Fruit fly (Drosophila melanogaster) whole organism, prepupa: ENCODE measurements around the gene Calx.
A peak's percentile ranks its signal among the peaks of the same experiment; 100 is the strongest.

Source experiments
- Blimp-1 ChIP-seq: fragments of 200-800 bp; sonication (Bioruptor generic); optimal IDR thresholded peaks from 3 replicates; lab custom pipeline; 2017; ENCODE audit warnings: missing biosample characterization, missing genetic modification characterization, mild to moderate bottlenecking, moderate library complexity, missing genetic modification reagents
- CG10669 ChIP-seq: fragments of 200-800 bp; sonication (Bioruptor generic); optimal IDR thresholded peaks from 3 replicates; lab custom pipeline; 2018; ENCODE audit warnings: missing biosample characterization, mild to moderate bottlenecking, missing genetic modification characterization, moderate library complexity
- CG11294 ChIP-seq: fragments of 200-800 bp; sonication (Bioruptor generic); IDR thresholded peaks from 2 replicates; pipeline ENCODE4 v1.3.6; 2022; ENCODE audit warnings: missing biosample characterization, missing genetic modification characterization
- CG11762 ChIP-seq: fragments of 200-800 bp; sonication (Bioruptor generic); optimal IDR thresholded peaks from 3 replicates; lab custom pipeline; 2016; ENCODE audit warnings: missing biosample characterization, missing genetic modification characterization; ENCODE audit not compliant: insufficient read depth
- CG11902 ChIP-seq: fragments of 200-800 bp; sonication (Bioruptor generic); optimal IDR thresholded peaks from 3 replicates; lab custom pipeline; 2016; ENCODE audit warnings: missing biosample characterization, missing genetic modification characterization
- CG1621 ChIP-seq: fragments of 200-800 bp; sonication (Bioruptor generic); optimal IDR thresholded peaks from 3 replicates; lab custom pipeline; 2018; ENCODE audit warnings: missing biosample characterization, mild to moderate bottlenecking, missing genetic modification characterization
- CG3032 ChIP-seq: fragments of 200-800 bp; optimal IDR thresholded peaks from 2 replicates; lab custom pipeline; 2019; ENCODE audit warnings: missing biosample characterization, mild to moderate bottlenecking, missing genetic modification characterization, moderate library complexity
- CG31627 ChIP-seq: fragments of 200-800 bp; sonication (Bioruptor generic); optimal IDR thresholded peaks from 3 replicates; lab custom pipeline; 2016; ENCODE audit warnings: missing biosample characterization, missing genetic modification characterization
- CG32006 ChIP-seq: fragments of 200-800 bp; sonication (Bioruptor generic); optimal IDR thresholded peaks from 3 replicates; lab custom pipeline; 2017; ENCODE audit warnings: missing biosample characterization, mild to moderate bottlenecking, missing genetic modification characterization
- CG34406 ChIP-seq: fragments of 200-800 bp; sonication (Bioruptor generic); optimal IDR thresholded peaks from 3 replicates; lab custom pipeline; 2016; ENCODE audit warnings: missing biosample characterization, missing genetic modification characterization
- CG3919 ChIP-seq: fragments of 200-800 bp; sonication (Bioruptor generic); optimal IDR thresholded peaks from 3 replicates; lab custom pipeline; 2016; ENCODE audit warnings: missing biosample characterization, missing genetic modification characterization
- CG6792 ChIP-seq: fragments of 200-800 bp; sonication (Bioruptor generic); optimal IDR thresholded peaks from 3 replicates; lab custom pipeline; 2016; ENCODE audit warnings: missing biosample characterization, missing genetic modification characterization
- CG7368 ChIP-seq: fragments of 200-800 bp; sonication (Bioruptor generic); optimal IDR thresholded peaks from 3 replicates; lab custom pipeline; 2016; ENCODE audit warnings: missing biosample characterization, missing genetic modification characterization
- Eip75B ChIP-seq: fragments of 200-800 bp; sonication (Bioruptor generic); optimal IDR thresholded peaks from 3 replicates; lab custom pipeline; 2016; ENCODE audit warnings: missing biosample characterization, missing genetic modification characterization
- Eip78C ChIP-seq: fragments of 200-800 bp; sonication (Bioruptor generic); peaks from one replicate; lab custom pipeline; 2016; ENCODE audit warnings: missing biosample characterization, missing genetic modification characterization
- Eip93F ChIP-seq: fragments of 200-800 bp; sonication (Bioruptor generic); optimal IDR thresholded peaks from 2 replicates; lab custom pipeline; 2016; ENCODE audit warnings: missing biosample characterization, mild to moderate bottlenecking, missing genetic modification characterization
- Ets96B ChIP-seq: fragments of 200-800 bp; optimal IDR thresholded peaks from 2 replicates; lab custom pipeline; 2019; ENCODE audit warnings: missing biosample characterization, mild to moderate bottlenecking, missing genetic modification characterization, moderate library complexity
- Gug ChIP-seq: fragments of 200-800 bp; sonication (Bioruptor generic); IDR thresholded peaks from 2 replicates; pipeline ENCODE4 v1.3.6; 2022; ENCODE audit warnings: missing biosample characterization, missing genetic modification characterization
- Hr38 ChIP-seq: sonication (Bioruptor generic); optimal IDR thresholded peaks from 2 replicates; lab custom pipeline; 2016; ENCODE audit warnings: missing biosample characterization, missing genetic modification characterization
- Hr39 ChIP-seq: fragments of 200-800 bp; sonication (Bioruptor generic); optimal IDR thresholded peaks from 2 replicates; lab custom pipeline; 2016; ENCODE audit warnings: missing biosample characterization, missing genetic modification characterization
- Hr4 ChIP-seq: fragments of 200-800 bp; sonication (Bioruptor generic); optimal IDR thresholded peaks from 3 replicates; lab custom pipeline; 2016; ENCODE audit warnings: missing biosample characterization, missing genetic modification characterization
- Lpt ChIP-seq: fragments of 200-800 bp; sonication (Bioruptor generic); optimal IDR thresholded peaks from 3 replicates; lab custom pipeline; 2016; ENCODE audit warnings: missing biosample characterization, missing genetic modification characterization
- OdsH ChIP-seq: fragments of 200-800 bp; sonication (Bioruptor generic); optimal IDR thresholded peaks from 3 replicates; lab custom pipeline; 2016; ENCODE audit warnings: missing biosample characterization, missing genetic modification characterization
- Smox ChIP-seq: fragments of 200-800 bp; sonication (Bioruptor generic); optimal IDR thresholded peaks from 3 replicates; lab custom pipeline; 2016; ENCODE audit warnings: missing biosample characterization, missing genetic modification characterization
- Sox102F ChIP-seq: fragments of 200-800 bp; sonication (Bioruptor generic); optimal IDR thresholded peaks from 2 replicates; lab custom pipeline; 2016; ENCODE audit warnings: missing biosample characterization, mild to moderate bottlenecking, missing genetic modification characterization
- Sox14 ChIP-seq: fragments of 200-800 bp; sonication (Bioruptor generic); optimal IDR thresholded peaks from 3 replicates; lab custom pipeline; 2016; ENCODE audit warnings: missing biosample characterization, missing genetic modification characterization
- Sox15 ChIP-seq: fragments of 200-800 bp; sonication (Bioruptor generic); optimal IDR thresholded peaks from 3 replicates; lab custom pipeline; 2016; ENCODE audit warnings: missing biosample characterization, missing genetic modification characterization
- achi ChIP-seq: fragments of 200-800 bp; sonication (Bioruptor generic); optimal IDR thresholded peaks from 3 replicates; lab custom pipeline; 2016; ENCODE audit warnings: missing biosample characterization, missing genetic modification characterization
- acj6 ChIP-seq: fragments of 200-800 bp; sonication (Bioruptor generic); optimal IDR thresholded peaks from 3 replicates; lab custom pipeline; 2016; ENCODE audit warnings: missing biosample characterization, missing genetic modification characterization
- cyc ChIP-seq: fragments of 200-800 bp; sonication (Bioruptor generic); optimal IDR thresholded peaks from 3 replicates; lab custom pipeline; 2016; ENCODE audit warnings: missing biosample characterization, missing genetic modification characterization
- dac ChIP-seq: fragments of 200-800 bp; sonication (Bioruptor generic); optimal IDR thresholded peaks from 2 replicates; lab custom pipeline; 2017; ENCODE audit warnings: missing biosample characterization, mild to moderate bottlenecking, missing genetic modification characterization
- esn ChIP-seq: fragments of 200-800 bp; sonication (Bioruptor generic); optimal IDR thresholded peaks from 2 replicates; lab custom pipeline; 2016; ENCODE audit warnings: missing biosample characterization, mild to moderate bottlenecking, missing genetic modification characterization, moderate library complexity
- fd85E ChIP-seq: fragments of 200-800 bp; sonication (Bioruptor generic); optimal IDR thresholded peaks from 3 replicates; lab custom pipeline; 2016; ENCODE audit warnings: missing biosample characterization, missing genetic modification characterization
- fkh ChIP-seq: fragments of 200-800 bp; sonication (Bioruptor generic); optimal IDR thresholded peaks from 3 replicates; lab custom pipeline; 2017; ENCODE audit warnings: missing biosample characterization, mild to moderate bottlenecking, missing genetic modification characterization, moderate library complexity
- pdm3 ChIP-seq: fragments of 200-800 bp; sonication (Bioruptor generic); optimal IDR thresholded peaks from 3 replicates; lab custom pipeline; 2016; ENCODE audit warnings: missing biosample characterization, missing genetic modification characterization
- salr ChIP-seq, 2 experiments: fragments of 200-800 bp; sonication (Bioruptor generic); optimal IDR thresholded peaks; 3 replicates each; lab custom pipeline; 2016 to 2018; ENCODE audit warnings: missing biosample characterization in 2 of 2, missing genetic modification characterization in 2 of 2, mild to moderate bottlenecking in 1 of 2
- spab ChIP-seq: fragments of 200-800 bp; sonication (Bioruptor generic); optimal IDR thresholded peaks from 2 replicates; lab custom pipeline; 2017; ENCODE audit warnings: missing biosample characterization, mild to moderate bottlenecking, missing genetic modification characterization, missing genetic modification reagents
- ss ChIP-seq, 2 experiments: fragments of 200-800 bp; sonication (Bioruptor generic); optimal IDR thresholded peaks; 2 replicates in 1 of 2; 3 replicates in 1 of 2; lab custom pipeline; 2017 to 2018; ENCODE audit warnings: mild to moderate bottlenecking in 2 of 2, missing biosample characterization in 2 of 2, missing genetic modification characterization in 2 of 2, moderate library complexity in 1 of 2
- svp ChIP-seq: fragments of 200-800 bp; sonication (Bioruptor generic); peaks from one replicate; lab custom pipeline; 2016; ENCODE audit warnings: missing biosample characterization, missing genetic modification characterization
- vri ChIP-seq: fragments of 200-800 bp; sonication (Bioruptor generic); optimal IDR thresholded peaks from 3 replicates; lab custom pipeline; 2016; ENCODE audit warnings: missing biosample characterization, mild to moderate bottlenecking, missing genetic modification characterization

Calx gene

DNA sequence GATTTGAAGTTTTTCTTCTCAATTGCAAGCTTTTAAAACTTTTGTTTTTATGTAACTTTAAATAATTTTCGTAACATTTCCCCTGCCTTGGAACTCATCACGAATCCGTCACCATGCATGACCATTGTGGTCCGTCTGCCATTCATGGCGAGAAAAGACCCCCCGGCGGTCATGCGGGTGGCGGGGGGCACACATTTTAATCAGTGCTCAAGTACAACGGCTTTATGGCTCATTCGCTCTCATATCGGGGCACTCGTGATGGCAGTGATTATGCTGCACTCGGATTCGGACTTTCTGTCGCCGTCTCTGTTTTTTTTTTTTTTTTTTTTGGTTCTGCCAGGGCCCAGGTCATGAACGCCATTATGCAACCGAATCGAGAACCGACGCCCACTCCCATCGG lies 23.5 kb upstream of the Calx start:
- TF ChIP-seq cyc (GFP tag; lab: Kevin White, UChicago): no peak
- no peak for TF ChIP-seq Eip93F (GFP tag; lab: Kevin White, UChicago)
- no peak for TF ChIP-seq Gug (GFP tag; lab: Robert Waterston, UW)
- TF ChIP-seq Smox (GFP tag; lab: Kevin White, UChicago): no peak
- no peak for TF ChIP-seq Hr4
- peak; percentile 94 for TF ChIP-seq svp (GFP tag; lab: Kevin White, UChicago)
- no peak for TF ChIP-seq acj6 (GFP tag; lab: Kevin White, UChicago)
- no peak for TF ChIP-seq vri (GFP tag; lab: Kevin White, UChicago)
- no peak for TF ChIP-seq spab (GFP tag; lab: Kevin White, UChicago)
- no peak for TF ChIP-seq Blimp-1 (GFP tag; lab: Kevin White, UChicago)
- TF ChIP-seq OdsH: no peak
- TF ChIP-seq Eip78C (GFP tag; lab: Kevin White, UChicago): peak; percentile 22
- TF ChIP-seq Hr39 (GFP tag; lab: Kevin White, UChicago): no peak
- no peak for TF ChIP-seq dac (GFP tag; lab: Kevin White, UChicago)

DNA sequence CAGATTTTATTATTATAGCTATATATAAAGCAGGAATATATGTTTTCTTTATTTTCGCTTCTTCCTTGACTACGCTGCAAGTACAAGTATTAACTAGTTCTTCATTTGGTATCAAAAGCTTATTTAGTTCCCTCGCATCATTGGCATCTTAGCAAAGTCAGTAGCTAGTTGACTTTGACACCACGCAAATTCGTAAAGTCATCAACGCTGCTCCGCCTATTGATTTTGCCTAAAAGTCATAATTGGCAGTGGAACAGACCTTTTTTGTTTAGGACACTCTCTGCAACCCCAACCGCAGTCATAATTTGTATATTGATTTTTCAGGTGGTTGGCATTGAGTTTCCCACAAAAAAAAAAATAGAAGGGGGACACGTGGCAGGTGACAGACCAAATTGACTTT lies 22.9 kb upstream of the Calx start:
- TF ChIP-seq fkh (GFP tag; lab: Kevin White, UChicago) (peak; percentile 49), achi (GFP tag; lab: Kevin White, UChicago) (no peak)

DNA sequence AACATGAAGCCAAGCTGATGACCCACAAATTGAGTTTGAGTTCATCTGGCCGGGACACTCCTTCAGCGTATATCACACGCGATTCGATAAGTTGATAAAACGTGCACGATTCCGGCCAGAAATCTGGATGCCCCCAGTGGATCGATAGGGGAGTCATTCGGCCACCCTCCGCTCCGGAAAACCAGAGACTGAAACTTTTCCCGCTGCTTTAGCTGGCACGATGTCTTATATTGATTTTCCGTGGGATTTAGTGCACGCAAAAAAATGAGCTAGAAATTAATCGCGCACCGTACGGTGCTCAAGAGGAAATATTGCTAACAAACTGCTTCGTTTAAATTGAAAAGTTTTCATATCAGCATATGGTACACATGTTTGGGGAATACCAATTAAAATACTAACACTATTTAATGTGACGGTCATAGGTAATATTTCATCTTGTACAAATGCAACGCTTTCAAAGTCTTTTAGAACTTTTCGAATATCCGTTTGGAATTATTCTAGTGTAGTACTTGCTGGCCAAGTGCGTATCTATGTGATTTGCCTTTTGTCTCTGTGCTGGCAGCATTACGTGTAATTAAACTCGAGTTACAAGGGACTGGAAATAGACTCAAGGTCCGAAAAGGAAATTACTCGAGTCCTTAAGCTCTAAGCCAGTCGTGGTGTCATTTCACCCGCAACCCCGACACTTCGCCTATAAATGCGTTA lies 21.9 kb upstream of the Calx start:
- no peak for TF ChIP-seq spab (GFP tag; lab: Kevin White, UChicago)
- peak; percentile 5 for TF ChIP-seq Eip78C (GFP tag; lab: Kevin White, UChicago)
- TF ChIP-seq CG6792: no peak
- no peak for TF ChIP-seq fkh (GFP tag; lab: Kevin White, UChicago)
- TF ChIP-seq CG31627 (GFP tag; lab: Kevin White, UChicago): no peak

DNA sequence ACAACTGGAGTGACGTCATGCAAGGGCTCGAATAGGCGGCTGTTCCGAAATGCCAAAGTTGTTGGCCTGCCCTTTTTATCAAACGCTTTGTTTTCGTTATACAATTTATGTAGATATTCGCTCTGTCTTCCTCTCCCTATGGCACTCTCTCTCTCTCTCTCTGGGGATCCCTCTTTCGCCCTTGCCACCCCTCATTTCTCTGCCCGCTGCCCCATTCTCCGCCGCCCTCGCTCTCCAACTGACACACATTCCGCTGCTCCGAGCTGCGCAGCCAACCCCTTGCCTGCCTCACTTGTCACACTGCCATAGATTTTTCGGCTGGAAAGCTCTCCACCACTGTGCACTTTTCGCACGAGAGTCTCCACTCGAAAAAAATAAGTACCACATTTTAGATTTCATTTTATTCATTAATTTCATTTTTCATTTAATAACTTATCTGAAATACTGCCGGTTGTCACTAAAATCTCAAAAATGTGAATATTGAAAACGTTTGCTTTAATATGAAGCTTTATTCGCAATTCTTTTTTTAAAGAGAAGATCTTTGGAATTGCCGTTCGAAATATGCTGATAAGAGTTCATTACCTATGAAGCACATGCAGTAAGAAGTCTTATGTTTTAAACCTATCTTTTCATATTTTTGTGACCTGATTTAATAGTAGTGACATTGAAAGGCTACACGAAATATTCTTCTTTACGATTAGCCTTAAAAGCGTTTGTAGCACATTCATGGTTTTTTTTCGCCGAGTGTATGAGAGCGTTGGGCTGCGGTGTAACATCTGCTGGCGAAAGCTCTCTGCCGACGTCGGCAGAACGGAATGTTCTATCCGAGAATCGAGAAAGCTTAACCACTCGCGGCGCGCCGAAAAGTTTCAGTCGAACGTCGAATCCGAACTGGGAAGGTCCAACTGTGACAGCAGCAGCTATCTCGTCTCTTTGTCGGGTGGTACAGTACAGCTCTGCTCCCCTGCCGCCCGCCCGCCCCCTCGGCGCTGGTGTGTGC lies 20.8 kb upstream of the Calx start:
- TF ChIP-seq CG32006: peak; percentile 89
- peak; percentile 80 for TF ChIP-seq CG34406 (GFP tag; lab: Kevin White, UChicago)
- TF ChIP-seq Ets96B (tag; lab: Kevin White, UChicago): peak; percentile 66
- peak; percentile 31; the same call in 1 of the 2 replicates for TF ChIP-seq CG11294 (GFP tag; lab: Robert Waterston, UW)
- peak; percentile 73 for TF ChIP-seq CG3919 (GFP tag; lab: Kevin White, UChicago)
- peak; percentile 44 for TF ChIP-seq CG7368
- peak; percentile 88 for TF ChIP-seq Sox15
- TF ChIP-seq Lpt (GFP tag; lab: Kevin White, UChicago): peak; percentile 34
- peak; percentile 1 to 90 for TF ChIP-seq salr (GFP tag; optimal IDR thresholded peaks at IDR 0.05; lab: Kevin White, UChicago)
- TF ChIP-seq CG11902: peak; percentile 72
- peak; percentile 41 for TF ChIP-seq fkh (GFP tag; lab: Kevin White, UChicago)
- peak; percentile 72 for TF ChIP-seq achi (GFP tag; lab: Kevin White, UChicago)
- TF ChIP-seq OdsH: peak; percentile 82
- no peak for TF ChIP-seq Hr38 (GFP tag; lab: Kevin White, UChicago)
- TF ChIP-seq svp (GFP tag; lab: Kevin White, UChicago): peak; percentile 92
- peak; percentile 87 for TF ChIP-seq CG31627 (GFP tag; lab: Kevin White, UChicago)
- peak; percentile 44 for TF ChIP-seq dac (GFP tag; lab: Kevin White, UChicago)
- TF ChIP-seq Blimp-1 (GFP tag; lab: Kevin White, UChicago): peak; percentile 73
- TF ChIP-seq Eip78C (GFP tag; lab: Kevin White, UChicago): peak; percentile 90
- peak; percentile 80 for TF ChIP-seq CG6792
- TF ChIP-seq Sox102F (GFP tag; lab: Kevin White, UChicago): peak; percentile 79
- TF ChIP-seq Sox14 (GFP tag; lab: Kevin White, UChicago): peak; percentile 73
- TF ChIP-seq CG11762: peak; percentile 80
- TF ChIP-seq esn: peak; percentile 94
- no peak for TF ChIP-seq CG1621 (tag; lab: Kevin White, UChicago)
- TF ChIP-seq CG3032: peak; percentile 66
- TF ChIP-seq acj6 (GFP tag; lab: Kevin White, UChicago): peak; percentile 77
- TF ChIP-seq CG10669 (GFP tag; lab: Kevin White, UChicago): peak; percentile 78
- TF ChIP-seq Eip75B: peak; percentile 87
- peak; percentile 18 for TF ChIP-seq fd85E (GFP tag; lab: Kevin White, UChicago)
- TF ChIP-seq ss (GFP tag; optimal IDR thresholded peaks at IDR 0.05; lab: Kevin White, UChicago): peak; percentile 4 to 61
- TF ChIP-seq Hr4: peak; percentile 85
- TF ChIP-seq pdm3: peak; percentile 84
